Comparison of ENCODE assay signal across 2 worm cellular contexts in genomic region chrIII:3869292-3869781, ce11.
A peak's percentile ranks its signal among the peaks of the same experiment; 100 is the strongest.
TF ChIP-seq lines count a peak whose summit lies in the region.

No protein-coding gene starts in this region.

TF ChIP-seq in whole organism, L1 larva, 84 proteins besides CTCF, POLR2A, EP300 and RAD21 (continued from another document):
- TF ChIP-seq C16A3.4 (tag; optimal IDR thresholded peaks at IDR 0.05; lab: Kevin White, UChicago) (peak; percentile 7), fos-1 (tag; optimal IDR thresholded peaks at IDR 0.05; lab: Kevin White, UChicago) (peak; percentile 66), mef-2 (tag; optimal IDR thresholded peaks at IDR 0.05; lab: Kevin White, UChicago) (no peak), dsc-1 (tag; optimal IDR thresholded peaks at IDR 0.05; lab: Kevin White, UChicago) (peak; percentile 23), nhr-47 (tag; optimal IDR thresholded peaks at IDR 0.05; lab: Kevin White, UChicago) (peak; percentile 6), nhr-19 (GFP tag; conservative IDR thresholded peaks at IDR 0.05; lab: Robert Waterston, UW) (peak; percentile 20; the same call in 1 of the 2 replicates), lsy-2 (tag; optimal IDR thresholded peaks at IDR 0.05; lab: Kevin White, UChicago) (peak in 1 of 2 experiments; percentile 67), rnt-1 (tag; optimal IDR thresholded peaks at IDR 0.05; lab: Kevin White, UChicago) (no peak), pag-3 (tag; optimal IDR thresholded peaks at IDR 0.05; lab: Kevin White, UChicago; ENCODE audit: borderline replicate concordance, insufficient read depth) (no peak), nhr-85 (tag; lab: Kevin White, UChicago) (peak; percentile 40), grh-1 (GFP tag; IDR thresholded peaks at IDR 0.05; lab: Robert Waterston, UW) (no peak), nhr-90 (tag; optimal IDR thresholded peaks at IDR 0.05; lab: Kevin White, UChicago; ENCODE audit: poor library complexity) (peak; percentile 17), ces-1 (GFP tag; optimal IDR thresholded peaks at IDR 0.05; lab: Kevin White, UChicago) (no peak), unc-86 (tag; optimal IDR thresholded peaks at IDR 0.05; lab: Kevin White, UChicago) (no peak), efl-1 (optimal IDR thresholded peaks at IDR 0.05; lab: Kevin White, UChicago) (peak; percentile 1 to 5), efl-1 (GFP tag; optimal IDR thresholded peaks at IDR 0.05 in 1 of 2; lab: Kevin White, UChicago) (peak in 1 of 2 experiments; percentile 86), nhr-77 (tag; optimal IDR thresholded peaks at IDR 0.05; lab: Kevin White, UChicago) (peak; percentile 35), aly-2 (tag; optimal IDR thresholded peaks at IDR 0.05; lab: Kevin White, UChicago) (peak; percentile 67), ama-1 (optimal IDR thresholded peaks at IDR 0.05; lab: Kevin White, UChicago) (peak; percentile 31), snu-23 (GFP tag; optimal IDR thresholded peaks at IDR 0.05; lab: Kevin White, UChicago) (peak; percentile 8), egl-13 (tag; optimal IDR thresholded peaks at IDR 0.05; lab: Kevin White, UChicago) (no peak), zip-4 (GFP tag; optimal IDR thresholded peaks at IDR 0.05; lab: Kevin White, UChicago) (no peak), nhr-11 (tag; optimal IDR thresholded peaks at IDR 0.05; lab: Kevin White, UChicago) (peak; percentile 25), ztf-11 (tag; optimal IDR thresholded peaks at IDR 0.05; lab: Kevin White, UChicago) (no peak), nhr-76 (tag; optimal IDR thresholded peaks at IDR 0.05; lab: Kevin White, UChicago) (no peak), lin-35 (GFP tag; optimal IDR thresholded peaks at IDR 0.05; lab: Kevin White, UChicago) (peak in 1 of 2 experiments; percentile 15)
TF ChIP-seq in whole organism, L1 larva: peak in this region for 19.

TF ChIP-seq in whole organism, young adult, 124 proteins besides CTCF, POLR2A, EP300 and RAD21 (continued from another document):
- TF ChIP-seq Y53G8AR.9 (GFP tag; conservative IDR thresholded peaks at IDR 0.05; lab: Robert Waterston, UW) (peak; percentile 92), pbrm-1 (GFP tag; IDR thresholded peaks at IDR 0.05; lab: Robert Waterston, UW) (peak; percentile 80; the same call in 1 of the 2 replicates), ztf-22 (GFP tag; optimal IDR thresholded peaks at IDR 0.05; lab: Kevin White, UChicago) (no peak), snpc-1.1 (tag; optimal IDR thresholded peaks at IDR 0.05; lab: Kevin White, UChicago; ENCODE audit: insufficient read depth) (peak; percentile 41), egl-18 (GFP tag; IDR thresholded peaks at IDR 0.05; lab: Robert Waterston, UW) (no peak), bed-1 (GFP tag; IDR thresholded peaks at IDR 0.05; lab: Robert Waterston, UW) (no peak), nhr-80 (tag; optimal IDR thresholded peaks at IDR 0.05; lab: Kevin White, UChicago) (no peak), rec-8 (tag; optimal IDR thresholded peaks at IDR 0.05; lab: Kevin White, UChicago) (peak in 1 of 2 experiments; percentile 21), lir-1 (GFP tag; conservative IDR thresholded peaks at IDR 0.05; lab: Robert Waterston, UW) (0 out of 2 replicates have a peak, but pooled peaks have one; percentile 26), repo-1 (tag; optimal IDR thresholded peaks at IDR 0.05; lab: Kevin White, UChicago) (peak; percentile 74), tbp1 (GFP tag; optimal IDR thresholded peaks at IDR 0.05; lab: Kevin White, UChicago) (peak; percentile 68), ztf-18 (tag; optimal IDR thresholded peaks at IDR 0.05; lab: Kevin White, UChicago) (peak; percentile 59), snpc-1.3 (tag; optimal IDR thresholded peaks at IDR 0.05; lab: Kevin White, UChicago; ENCODE audit: insufficient read depth) (peak; percentile 93), ceh-91 (GFP tag; IDR thresholded peaks at IDR 0.05; lab: Robert Waterston, UW) (peak; percentile 18; the same call in 1 of the 2 replicates), egrh-3 (GFP tag; IDR thresholded peaks at IDR 0.05; lab: Robert Waterston, UW) (no peak), ama-1 (optimal IDR thresholded peaks at IDR 0.05; lab: Kevin White, UChicago) (no peak), ama-1 (GFP tag; optimal IDR thresholded peaks at IDR 0.05; lab: Kevin White, UChicago) (peak in 1 of 2 experiments; percentile 96), lin-40 (tag; optimal IDR thresholded peaks at IDR 0.05; lab: Kevin White, UChicago) (peak; percentile 4), egl-44 (GFP tag; IDR thresholded peaks at IDR 0.05; lab: Robert Waterston, UW) (peak; percentile 60; the same call in 1 of the 2 replicates), attf-6 (GFP tag; IDR thresholded peaks at IDR 0.05; lab: Robert Waterston, UW) (peak; percentile 82), ceh-58 (GFP tag; IDR thresholded peaks at IDR 0.05; lab: Robert Waterston, UW) (peak; percentile 73; the same call in 1 of the 2 replicates), hlh-12 (tag; optimal IDR thresholded peaks at IDR 0.05; lab: Kevin White, UChicago) (peak; percentile 35), F57C9.4 (tag; optimal IDR thresholded peaks at IDR 0.05; lab: Kevin White, UChicago) (peak; percentile 90), hlh-26 (GFP tag; conservative IDR thresholded peaks at IDR 0.05; lab: Robert Waterston, UW) (no peak), efl-1 (GFP tag; optimal IDR thresholded peaks at IDR 0.05; lab: Kevin White, UChicago) (peak; percentile 34), ztf-28 (GFP tag; IDR thresholded peaks at IDR 0.05; lab: Robert Waterston, UW) (no peak), ets-4 (GFP tag; optimal IDR thresholded peaks at IDR 0.05; lab: Kevin White, UChicago) (peak; percentile 77), aptf-2 (GFP tag; conservative IDR thresholded peaks at IDR 0.05; lab: Robert Waterston, UW) (no peak), attf-5 (GFP tag; optimal IDR thresholded peaks at IDR 0.05; lab: Kevin White, UChicago) (peak; percentile 55), dpl-1 (GFP tag; optimal IDR thresholded peaks at IDR 0.05; lab: Kevin White, UChicago) (no peak), athp-1 (tag; optimal IDR thresholded peaks at IDR 0.05; lab: Kevin White, UChicago) (peak; percentile 94), dpff-1 (tag; optimal IDR thresholded peaks at IDR 0.05; lab: Kevin White, UChicago) (peak; percentile 12), unc-130 (GFP tag; optimal IDR thresholded peaks at IDR 0.05; lab: Kevin White, UChicago) (peak; percentile 90), let-526 (GFP tag; IDR thresholded peaks at IDR 0.05; lab: Robert Waterston, UW) (no peak), mes-4 (tag; optimal IDR thresholded peaks at IDR 0.05; lab: Kevin White, UChicago) (peak; percentile 62), madf-10 (tag; optimal IDR thresholded peaks at IDR 0.05; lab: Kevin White, UChicago) (peak; percentile 65), zfh-2 (GFP tag; conservative IDR thresholded peaks at IDR 0.05; lab: Robert Waterston, UW) (peak; percentile 67), T26A5.8 (tag; optimal IDR thresholded peaks at IDR 0.05; lab: Kevin White, UChicago) (peak; percentile 82), ztf-3 (GFP tag; optimal IDR thresholded peaks at IDR 0.05; lab: Kevin White, UChicago) (no peak), hrde-1 (tag; optimal IDR thresholded peaks at IDR 0.05; lab: Kevin White, UChicago; ENCODE audit: borderline replicate concordance) (peak; percentile 97), akir-1 (GFP tag; optimal IDR thresholded peaks at IDR 0.05; lab: Kevin White, UChicago) (no peak), die-1 (tag; optimal IDR thresholded peaks at IDR 0.05; lab: Kevin White, UChicago) (peak; percentile 69), sdz-38 (tag; optimal IDR thresholded peaks at IDR 0.05; lab: Kevin White, UChicago) (no peak), Y79H2A.3 (GFP tag; conservative IDR thresholded peaks at IDR 0.05; lab: Robert Waterston, UW) (0 out of 2 replicates have a peak, but pooled peaks have one; percentile 22), lsy-27 (tag; optimal IDR thresholded peaks at IDR 0.05; lab: Kevin White, UChicago; ENCODE audit: borderline replicate concordance, insufficient read depth) (no peak), cebp-1 (GFP tag; IDR thresholded peaks at IDR 0.05; lab: Robert Waterston, UW) (no peak), cebp-1 (tag; optimal IDR thresholded peaks at IDR 0.05; lab: Kevin White, UChicago) (peak; percentile 87), him-1 (tag; optimal IDR thresholded peaks at IDR 0.05; lab: Kevin White, UChicago) (peak; percentile 80), nhr-179 (tag; optimal IDR thresholded peaks at IDR 0.05; lab: Kevin White, UChicago) (peak; percentile 42), madf-8 (GFP tag; conservative IDR thresholded peaks at IDR 0.05; lab: Robert Waterston, UW) (peak; percentile 21), D2030.7 (GFP tag; IDR thresholded peaks at IDR 0.05; lab: Robert Waterston, UW) (peak; percentile 59; the same call in 1 of the 2 replicates), nhr-120 (GFP tag; IDR thresholded peaks at IDR 0.05; lab: Robert Waterston, UW) (no peak), Y53F4B.3 (GFP tag; IDR thresholded peaks at IDR 0.05; lab: Robert Waterston, UW) (no peak), C17E4.6 (GFP tag; IDR thresholded peaks at IDR 0.05; lab: Robert Waterston, UW) (peak; percentile 63; the same call in 1 of the 2 replicates), hsf-1 (GFP tag; IDR thresholded peaks at IDR 0.05; lab: Robert Waterston, UW) (peak; percentile 87), madf-3 (GFP tag; IDR thresholded peaks at IDR 0.05; lab: Robert Waterston, UW) (peak; percentile 89), ceh-79 (tag; optimal IDR thresholded peaks at IDR 0.05; lab: Kevin White, UChicago) (peak; percentile 79), zim-3 (tag; optimal IDR thresholded peaks at IDR 0.05; lab: Kevin White, UChicago) (peak; percentile 77), rcor-1 (GFP tag; IDR thresholded peaks at IDR 0.05; lab: Robert Waterston, UW) (peak; percentile 76), fkh-3 (tag; optimal IDR thresholded peaks at IDR 0.05; lab: Kevin White, UChicago) (no peak), F33H1.4 (GFP tag; IDR thresholded peaks at IDR 0.05; lab: Robert Waterston, UW) (0 out of 2 replicates have a peak, but pooled peaks have one; percentile 21), K11D2.4 (GFP tag; IDR thresholded peaks at IDR 0.05; lab: Robert Waterston, UW) (no peak), xnd-1 (tag; optimal IDR thresholded peaks at IDR 0.05; lab: Kevin White, UChicago) (peak; percentile 38), nhr-27 (tag; optimal IDR thresholded peaks at IDR 0.05; lab: Kevin White, UChicago) (peak; percentile 91), cebp-2 (GFP tag; IDR thresholded peaks at IDR 0.05; lab: Robert Waterston, UW) (peak; percentile 73; the same call in 1 of the 2 replicates), sea-2 (GFP tag; IDR thresholded peaks at IDR 0.05; lab: Robert Waterston, UW) (no peak), atf-7 (tag; optimal IDR thresholded peaks at IDR 0.05; lab: Kevin White, UChicago) (peak; percentile 82), dox-1 (GFP tag; IDR thresholded peaks at IDR 0.05; lab: Robert Waterston, UW) (peak; percentile 90), chd-7 (tag; optimal IDR thresholded peaks at IDR 0.05; lab: Kevin White, UChicago) (peak; percentile 72), lin-26 (GFP tag; IDR thresholded peaks at IDR 0.05; lab: Robert Waterston, UW) (peak; percentile 79), tbx-9 (tag; optimal IDR thresholded peaks at IDR 0.05; lab: Kevin White, UChicago; ENCODE audit: borderline replicate concordance) (no peak), let-607 (tag; optimal IDR thresholded peaks at IDR 0.05; lab: Kevin White, UChicago) (peak; percentile 15 to 44), mel-28 (tag; optimal IDR thresholded peaks at IDR 0.05; lab: Kevin White, UChicago; ENCODE audit: borderline replicate concordance) (peak; percentile 76), lag-1 (GFP tag; IDR thresholded peaks at IDR 0.05; lab: Robert Waterston, UW) (no peak), ccch-3 (GFP tag; optimal IDR thresholded peaks at IDR 0.05; lab: Kevin White, UChicago) (no peak), F55B11.4 (tag; optimal IDR thresholded peaks at IDR 0.05; lab: Kevin White, UChicago; ENCODE audit: borderline replicate concordance, insufficient read depth) (no peak), lin-54 (GFP tag; optimal IDR thresholded peaks at IDR 0.05; lab: Kevin White, UChicago) (peak; percentile 78), F39B2.1 (GFP tag; IDR thresholded peaks at IDR 0.05; lab: Robert Waterston, UW) (peak; percentile 88)
